Worm (Caenorhabditis elegans): ENCODE results near the gene F21C10.13.

ce11 chrV:9112467-9112866, 9.6 kb upstream of the F21C10.13 start, which contains the start of gene F21C10.7:
- TF ChIP-seq efl-1 (optimal IDR thresholded peaks at IDR 0.05) (no peak), efl-1 (GFP tag; optimal IDR thresholded peaks at IDR 0.05 in 1 of 2) (no peak), zag-1 (tag; optimal IDR thresholded peaks at IDR 0.05) (no peak), nhr-237 (tag; optimal IDR thresholded peaks at IDR 0.05) (no peak), efl-3 (GFP tag; optimal IDR thresholded peaks at IDR 0.05) (no peak), mdl-1 (tag; optimal IDR thresholded peaks at IDR 0.05) (no peak), skn-1 (tag; optimal IDR thresholded peaks at IDR 0.05) (no peak), mef-2 (tag; optimal IDR thresholded peaks at IDR 0.05) (no peak), unc-86 (tag; optimal IDR thresholded peaks at IDR 0.05) (no peak), F16B12.6 (tag; optimal IDR thresholded peaks at IDR 0.05) (no peak), lsy-2 (tag; optimal IDR thresholded peaks at IDR 0.05) (no peak), nhr-12 (tag; optimal IDR thresholded peaks at IDR 0.05) (no peak)
